Worm (Caenorhabditis elegans): Measurements from ENCODE around the gene C08F8.6.

DNA sequence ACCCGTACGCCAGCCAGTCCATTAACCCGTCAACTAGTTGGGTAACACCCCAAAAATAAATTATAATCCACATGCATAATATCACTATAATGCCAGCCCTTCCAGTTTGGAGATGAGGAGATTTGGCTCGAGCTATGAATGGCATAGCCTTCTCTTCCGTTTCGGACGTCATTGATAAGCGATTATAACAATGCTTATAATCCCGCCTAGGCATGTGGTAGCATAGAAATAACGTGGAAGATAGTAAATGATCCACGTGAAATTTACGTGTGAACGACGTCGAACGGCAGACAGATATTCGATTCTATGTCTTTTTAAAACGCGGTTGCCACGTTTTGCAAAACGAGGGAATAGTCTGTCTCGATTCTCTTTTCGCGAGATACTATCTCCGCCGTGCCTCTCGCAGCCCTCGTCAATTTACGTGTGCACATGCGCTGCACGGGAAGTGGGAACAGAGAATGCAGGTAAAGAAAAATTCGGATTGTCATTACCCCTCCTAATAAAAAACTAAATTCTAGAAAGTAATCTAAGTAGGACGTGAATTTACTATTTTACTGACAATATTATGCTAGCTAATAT is 15.9 kb downstream of the C08F8.6 start:
- TF ChIP-seq cog-1 (tag; optimal IDR thresholded peaks at IDR 0.05), result no peak
- TF ChIP-seq ztf-29 (GFP tag; IDR thresholded peaks at IDR 0.05), result no peak
- no peak for TF ChIP-seq ztf-23 (GFP tag; IDR thresholded peaks at IDR 0.05)
- TF ChIP-seq T22C8.4 (GFP tag; IDR thresholded peaks at IDR 0.05), result no peak
- no peak for TF ChIP-seq med-1 (GFP tag; optimal IDR thresholded peaks at IDR 0.05; ENCODE audit: insufficient read depth)
- TF ChIP-seq ref-1 (GFP tag; conservative IDR thresholded peaks at IDR 0.05), result no peak
- TF ChIP-seq flt-1 (GFP tag; IDR thresholded peaks at IDR 0.05), result 0 out of 2 replicates have a peak, but pooled peaks have one; percentile 7
- no peak for TF ChIP-seq tab-1 (GFP tag; IDR thresholded peaks at IDR 0.05)
- TF ChIP-seq klf-2 (GFP tag; conservative IDR thresholded peaks at IDR 0.05), result no peak
